Worm (Caenorhabditis elegans) whole organism, early embryonic: Measurements from ENCODE around the gene F40E12.1.

ENCODE experiments used
- B0310.2 ChIP-seq: sonication (generic microtip); optimal IDR thresholded peaks from 2 replicates; lab custom pipeline; 2016; ENCODE audit warnings: mild to moderate bottlenecking, missing genetic modification characterization, missing compliant biosample characterization
- aly-1 ChIP-seq: sonication (generic microtip); optimal IDR thresholded peaks from 2 replicates; lab custom pipeline; 2016; ENCODE audit warnings: missing genetic modification characterization, missing compliant biosample characterization
- ama-1 ChIP-seq: fragments of 150-350 bp; optimal IDR thresholded peaks from 2 replicates; lab custom pipeline; 2014
- ceh-36 ChIP-seq: sonication (generic microtip); optimal IDR thresholded peaks from 2 replicates; lab custom pipeline; 2016; ENCODE audit warnings: missing genetic modification characterization, inconsistent platforms, missing compliant biosample characterization
- ets-7 ChIP-seq: sonication (generic microtip); optimal IDR thresholded peaks from 2 replicates; lab custom pipeline; 2016; ENCODE audit warnings: missing genotype, missing genetic modification characterization, missing compliant biosample characterization
- flt-1 ChIP-seq: fragments of 200-800 bp; sonication (Bioruptor generic); IDR thresholded peaks from 2 replicates; pipeline ENCODE4 v1.3.6; 2022; ENCODE audit warnings: missing genetic modification characterization, missing compliant biosample characterization
- hmbx-1 ChIP-seq: sonication (generic microtip); optimal IDR thresholded peaks from 2 replicates; lab custom pipeline; 2016; ENCODE audit warnings: mild to moderate bottlenecking, missing genetic modification characterization, missing compliant biosample characterization
- hmg-4 ChIP-seq: fragments of 200-800 bp; sonication (Bioruptor generic); optimal IDR thresholded peaks from 2 replicates; lab custom pipeline; 2018; ENCODE audit warnings: mild to moderate bottlenecking, missing genetic modification characterization, missing compliant biosample characterization
- hnd-1 ChIP-seq: sonication (generic microtip); optimal IDR thresholded peaks from 2 replicates; lab custom pipeline; 2016; ENCODE audit warnings: missing genetic modification characterization, missing compliant biosample characterization
- pes-1 ChIP-seq: fragments of 200-800 bp; sonication (Bioruptor generic); IDR thresholded peaks from 2 replicates; pipeline ENCODE4 v1.3.6; 2022; ENCODE audit warnings: missing genetic modification reagents, missing genetic modification characterization, missing compliant biosample characterization
- scrt-1 ChIP-seq: fragments of 200-800 bp; sonication (Bioruptor generic); IDR thresholded peaks from 2 replicates; pipeline ENCODE4 v1.3.6; 2022; ENCODE audit warnings: missing genetic modification characterization, missing compliant biosample characterization
- sea-1 ChIP-seq: fragments of 200-800 bp; sonication (Bioruptor generic); conservative IDR thresholded peaks from 2 replicates; pipeline ENCODE4 v1.3.6; 2022; ENCODE audit warnings: missing genetic modification characterization, missing compliant biosample characterization
- tbx-37 ChIP-seq: fragments of 200-800 bp; sonication (Bioruptor generic); conservative IDR thresholded peaks from 2 replicates; pipeline ENCODE4 v1.3.6; 2022; ENCODE audit warnings: missing genetic modification reagents, missing genetic modification characterization, missing compliant biosample characterization
- tra-4 ChIP-seq: sonication (generic microtip); optimal IDR thresholded peaks from 2 replicates; lab custom pipeline; 2017; ENCODE audit warnings: missing genetic modification characterization, missing compliant biosample characterization

DNA sequence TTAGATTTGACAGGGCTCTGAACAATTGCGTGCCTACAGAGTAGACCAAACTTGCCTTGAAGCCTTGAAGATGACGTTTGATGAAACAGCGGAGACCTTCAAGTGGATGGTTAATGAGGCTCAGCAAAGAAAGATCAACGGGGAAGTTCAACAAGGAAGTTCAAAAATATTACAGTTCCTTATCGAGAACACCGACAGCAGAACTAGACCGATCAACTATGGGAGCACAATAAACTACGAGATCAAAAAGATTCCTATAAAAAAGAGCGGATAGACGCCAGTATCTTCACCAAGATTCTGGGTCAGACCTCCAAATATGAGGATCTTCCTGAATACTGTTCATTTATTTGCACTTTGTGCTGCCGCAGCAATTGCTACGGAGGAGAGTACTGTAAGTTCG lies 37.8 kb upstream of the F40E12.1 start, which contains the start of gene clec-134:
- no peak for TF ChIP-seq ceh-36 (tag; lab: Kevin White, UChicago)
- TF ChIP-seq ama-1 (lab: Kevin White, UChicago), result no peak
- no peak for TF ChIP-seq scrt-1 (GFP tag; lab: Robert Waterston, UW)
- TF ChIP-seq hmg-4 (GFP tag; lab: Kevin White, UChicago), result no peak
- no peak for TF ChIP-seq sea-1
- no peak for TF ChIP-seq flt-1
- no peak for TF ChIP-seq hmbx-1 (tag; lab: Kevin White, UChicago)
- no peak for TF ChIP-seq tbx-37 (GFP tag; lab: Robert Waterston, UW)
- TF ChIP-seq aly-1, result no peak
- TF ChIP-seq B0310.2 (tag; lab: Kevin White, UChicago), result no peak
- no peak for TF ChIP-seq hnd-1 (tag; lab: Kevin White, UChicago)
- no peak for TF ChIP-seq tra-4
- TF ChIP-seq pes-1, result no peak
- no peak for TF ChIP-seq ets-7
